Fruit fly (Drosophila melanogaster) whole organism, embryonic: ENCODE data around the gene Prdm13.

Experiments
- B-H1 ChIP-seq: fragments of 200-800 bp; sonication (Bioruptor generic); IDR thresholded peaks from 3 replicates; pipeline ENCODE4 v1.3.6; 2022; ENCODE audit warnings: missing biosample characterization, missing genetic modification characterization
- Bteb2 ChIP-seq: fragments of 200-800 bp; sonication (Bioruptor generic); optimal IDR thresholded peaks from 2 replicates; lab custom pipeline; 2016; ENCODE audit warnings: missing biosample characterization, missing genetic modification characterization
- CG10147 ChIP-seq: fragments of 200-800 bp; sonication (Bioruptor generic); optimal IDR thresholded peaks from 2 replicates; lab custom pipeline; 2019; ENCODE audit warnings: missing biosample characterization, mild to moderate bottlenecking, missing genetic modification characterization, moderate library complexity
- CG1024 ChIP-seq: fragments of 200-800 bp; sonication (Bioruptor generic); IDR thresholded peaks from 2 replicates; pipeline ENCODE4 v1.3.6; 2022; ENCODE audit warnings: missing biosample characterization, missing genetic modification characterization
- CG12219 ChIP-seq: fragments of 200-800 bp; sonication (Bioruptor generic); optimal IDR thresholded peaks from 3 replicates; lab custom pipeline; 2018; ENCODE audit warnings: missing biosample characterization, mild to moderate bottlenecking, missing genetic modification characterization
- CG14710 ChIP-seq: fragments of 200-800 bp; sonication (Bioruptor generic); optimal IDR thresholded peaks from 3 replicates; lab custom pipeline; 2019; ENCODE audit warnings: missing biosample characterization, mild to moderate bottlenecking, missing genetic modification characterization, moderate library complexity
- CG14965 ChIP-seq: fragments of 200-800 bp; sonication (Bioruptor generic); optimal IDR thresholded peaks from 2 replicates; lab custom pipeline; 2016; ENCODE audit warnings: missing biosample characterization, missing genetic modification characterization, borderline replicate concordance
- CG15696 ChIP-seq: fragments of 200-800 bp; sonication (Bioruptor generic); optimal IDR thresholded peaks from 2 replicates; lab custom pipeline; 2019; ENCODE audit warnings: missing biosample characterization, mild to moderate bottlenecking, missing genetic modification characterization, moderate library complexity
- CG17359 ChIP-seq: fragments of 200-800 bp; sonication (Bioruptor generic); optimal IDR thresholded peaks from 3 replicates; lab custom pipeline; 2018; ENCODE audit warnings: missing biosample characterization, mild to moderate bottlenecking, missing genetic modification characterization, moderate library complexity
- CG17361 ChIP-seq: fragments of 200-800 bp; sonication (Bioruptor generic); IDR thresholded peaks from 3 replicates; pipeline ENCODE4 v1.3.6; 2022; ENCODE audit warnings: missing biosample characterization, missing genetic modification characterization
- CG2875 ChIP-seq: fragments of 200-800 bp; sonication (Bioruptor generic); optimal IDR thresholded peaks from 2 replicates; lab custom pipeline; 2017; ENCODE audit warnings: missing biosample characterization, mild to moderate bottlenecking, missing genetic modification characterization, missing genetic modification reagents
- CG30431 ChIP-seq: fragments of 200-800 bp; sonication (Bioruptor generic); optimal IDR thresholded peaks from 2 replicates; lab custom pipeline; 2017; ENCODE audit warnings: missing biosample characterization, missing genetic modification characterization
- CG4328 ChIP-seq: fragments of 200-800 bp; sonication (Bioruptor generic); optimal IDR thresholded peaks from 3 replicates; lab custom pipeline; 2017; ENCODE audit warnings: missing biosample characterization, missing genetic modification reagents, missing genetic modification characterization
- CG5953 ChIP-seq: fragments of 200-800 bp; sonication (Bioruptor generic); IDR thresholded peaks from 2 replicates; pipeline ENCODE4 v1.3.6; 2022; ENCODE audit warnings: missing biosample characterization, missing genetic modification characterization
- CG6272 ChIP-seq: fragments of 200-800 bp; sonication (Bioruptor generic); IDR thresholded peaks from 2 replicates; pipeline ENCODE4 v1.3.6; 2022; ENCODE audit warnings: missing biosample characterization, missing genetic modification characterization
- CG6654 ChIP-seq: fragments of 200-800 bp; sonication (Bioruptor generic); optimal IDR thresholded peaks from 2 replicates; lab custom pipeline; 2017; ENCODE audit warnings: missing biosample characterization, mild to moderate bottlenecking, missing genetic modification characterization
- CG6791 ChIP-seq: fragments of 200-800 bp; sonication (Bioruptor generic); IDR thresholded peaks from 3 replicates; pipeline ENCODE4 v1.3.6; 2022; ENCODE audit warnings: missing biosample characterization, missing genetic modification characterization; ENCODE audit not compliant: partially characterized antibody
- CG8089 ChIP-seq: fragments of 200-800 bp; sonication (Bioruptor generic); optimal IDR thresholded peaks from 3 replicates; lab custom pipeline; 2016; ENCODE audit warnings: missing biosample characterization, missing genetic modification characterization
- CG8281 ChIP-seq: fragments of 200-800 bp; sonication (Bioruptor generic); optimal IDR thresholded peaks from 2 replicates; lab custom pipeline; 2018; ENCODE audit warnings: missing biosample characterization, mild to moderate bottlenecking, missing genetic modification characterization, moderate library complexity
- D ChIP-seq, 2 experiments: fragments of 200-800 bp in 1 of 2; fragments of >200 bp in 1 of 2; sonication (Bioruptor generic) in 1 of 2; optimal IDR thresholded peaks; 2 replicates in 1 of 2; 3 replicates in 1 of 2; lab custom pipeline; 2017; ENCODE audit warnings: mild to moderate bottlenecking in 1 of 2, missing biosample characterization in 1 of 2, missing genetic modification characterization in 1 of 2, missing genetic modification reagents in 1 of 2
- Dad ChIP-seq: fragments of 200-800 bp; sonication (Bioruptor generic); optimal IDR thresholded peaks from 3 replicates; lab custom pipeline; 2016; ENCODE audit warnings: missing biosample characterization, missing genetic modification characterization
- Deaf1 ChIP-seq: fragments of 200-800 bp; optimal IDR thresholded peaks from 3 replicates; lab custom pipeline; 2019; ENCODE audit warnings: missing biosample characterization, mild to moderate bottlenecking, missing genetic modification characterization, moderate library complexity
- Doc2 ChIP-seq: fragments of 200-800 bp; sonication (Bioruptor generic); IDR thresholded peaks from 2 replicates; pipeline ENCODE4 v1.3.6; 2022; ENCODE audit warnings: missing biosample characterization, missing genetic modification characterization
- ERR ChIP-seq: fragments of 200-800 bp; sonication (Bioruptor generic); optimal IDR thresholded peaks from 2 replicates; lab custom pipeline; 2016; ENCODE audit warnings: missing biosample characterization, missing genetic modification characterization
- Eip74EF ChIP-seq, 2 experiments: fragments of 200-800 bp in 1 of 2; fragments of >200 bp in 1 of 2; sonication (Bioruptor generic) in 1 of 2; optimal IDR thresholded peaks; 2 replicates each; lab custom pipeline; 2017 to 2019; ENCODE audit warnings: missing biosample characterization in 2 of 2, missing genetic modification characterization in 2 of 2, mild to moderate bottlenecking in 1 of 2, moderate library complexity in 1 of 2
- Elba2 ChIP-seq: fragments of 200-800 bp; sonication (Bioruptor generic); optimal IDR thresholded peaks from 3 replicates; lab custom pipeline; 2016; ENCODE audit warnings: missing biosample characterization, missing genetic modification characterization
- H2.0 ChIP-seq: fragments of 200-800 bp; sonication (Bioruptor generic); IDR thresholded peaks from 2 replicates; pipeline ENCODE4 v1.3.6; 2022; ENCODE audit warnings: missing biosample characterization, missing genetic modification characterization
- HmgZ ChIP-seq: fragments of 200-800 bp; sonication (Bioruptor generic); optimal IDR thresholded peaks from 2 replicates; lab custom pipeline; 2018; ENCODE audit warnings: missing biosample characterization, mild to moderate bottlenecking, missing genetic modification characterization
- Meics ChIP-seq: fragments of 200-800 bp; sonication (Bioruptor generic); optimal IDR thresholded peaks from 2 replicates; lab custom pipeline; 2017; ENCODE audit warnings: missing biosample characterization, mild to moderate bottlenecking, missing genetic modification characterization
- Oaz ChIP-seq: fragments of 200-800 bp; sonication (Bioruptor generic); IDR thresholded peaks from 2 replicates; pipeline ENCODE4 v1.3.6; 2022; ENCODE audit warnings: missing biosample characterization, missing genetic modification characterization
- Stat92E ChIP-seq, 3 experiments: fragments of >200 bp in 2 of 3; fragments of 200-800 bp in 1 of 3; sonication (Bioruptor generic) in 1 of 3; optimal IDR thresholded peaks; 2 replicates each; lab custom pipeline; 2017 to 2019; ENCODE audit warnings: missing biosample characterization in 3 of 3, missing genetic modification characterization in 3 of 3, mild to moderate bottlenecking in 1 of 3, moderate library complexity in 1 of 3
- Taf1 ChIP-seq: fragments of 200-800 bp; sonication (Bioruptor generic); IDR thresholded peaks from 2 replicates; pipeline ENCODE4 v1.3.6; 2022; ENCODE audit warnings: missing biosample characterization, missing genetic modification characterization
- bab2 ChIP-seq: fragments of 200-800 bp; sonication (Bioruptor generic); optimal IDR thresholded peaks from 2 replicates; lab custom pipeline; 2016; ENCODE audit warnings: missing biosample characterization, missing genetic modification characterization
- caup ChIP-seq: fragments of 200-800 bp; sonication (Bioruptor generic); optimal IDR thresholded peaks from 3 replicates; lab custom pipeline; 2017; ENCODE audit warnings: missing biosample characterization, mild to moderate bottlenecking, missing genetic modification characterization, moderate library complexity; ENCODE audit not compliant: severe bottlenecking
- dmrt99B ChIP-seq: fragments of 200-800 bp; sonication (Bioruptor generic); optimal IDR thresholded peaks from 2 replicates; lab custom pipeline; 2018; ENCODE audit warnings: missing biosample characterization, mild to moderate bottlenecking, missing genetic modification characterization, moderate library complexity
- gcm ChIP-seq: fragments of 200-800 bp; sonication (Bioruptor generic); optimal IDR thresholded peaks from 2 replicates; lab custom pipeline; 2019; ENCODE audit warnings: missing biosample characterization, mild to moderate bottlenecking, missing genetic modification characterization, moderate library complexity
- gsb ChIP-seq: fragments of 200-800 bp; sonication (Bioruptor generic); IDR thresholded peaks from 2 replicates; pipeline ENCODE4 v1.3.6; 2022; ENCODE audit warnings: missing biosample characterization, missing genetic modification characterization
- inv ChIP-seq: fragments of 200-800 bp; sonication (Bioruptor generic); IDR thresholded peaks from 2 replicates; pipeline ENCODE4 v1.3.6; 2022; ENCODE audit warnings: missing biosample characterization, missing genetic modification characterization; ENCODE audit not compliant: partially characterized antibody
- lola ChIP-seq, 3 experiments: fragments of >200 bp in 2 of 3; fragments of 200-800 bp in 1 of 3; sonication (Bioruptor generic) in 1 of 3; optimal IDR thresholded peaks; 2 replicates each; lab custom pipeline; 2017 to 2019; ENCODE audit warnings: missing biosample characterization in 3 of 3, missing genetic modification characterization in 3 of 3, mild to moderate bottlenecking in 1 of 3, moderate library complexity in 1 of 3
- oc ChIP-seq: fragments of 200-800 bp; sonication (Bioruptor generic); optimal IDR thresholded peaks from 2 replicates; lab custom pipeline; 2018; ENCODE audit warnings: missing biosample characterization, mild to moderate bottlenecking, missing genetic modification characterization, moderate library complexity
- org-1 ChIP-seq: fragments of 200-800 bp; sonication (Bioruptor generic); optimal IDR thresholded peaks from 2 replicates; lab custom pipeline; 2017; ENCODE audit warnings: missing biosample characterization, missing genetic modification characterization
- prd ChIP-seq, 3 experiments: fragments of >200 bp in 2 of 3; fragments of 200-800 bp in 1 of 3; sonication (Bioruptor generic) in 1 of 3; optimal IDR thresholded peaks in 2 of 3; IDR thresholded peaks in 1 of 3; 2 replicates in 2 of 3; 3 replicates in 1 of 3; pipeline versions ENCODE4 v1.3.6 to Lab custom; 2017 to 2022; ENCODE audit warnings: missing biosample characterization in 1 of 3, missing genetic modification characterization in 1 of 3
- pum ChIP-seq: fragments of 200-800 bp; sonication (Bioruptor generic); optimal IDR thresholded peaks from 2 replicates; lab custom pipeline; 2016; ENCODE audit warnings: missing biosample characterization, missing genetic modification characterization
- sqz ChIP-seq: fragments of 200-800 bp; sonication (Bioruptor generic); optimal IDR thresholded peaks from 3 replicates; lab custom pipeline; 2018; ENCODE audit warnings: missing biosample characterization, mild to moderate bottlenecking, missing genetic modification characterization
- trem ChIP-seq: fragments of 200-800 bp; optimal IDR thresholded peaks from 3 replicates; lab custom pipeline; 2019; ENCODE audit warnings: missing biosample characterization, mild to moderate bottlenecking, missing genetic modification characterization, moderate library complexity

Gene Prdm13

DNA sequence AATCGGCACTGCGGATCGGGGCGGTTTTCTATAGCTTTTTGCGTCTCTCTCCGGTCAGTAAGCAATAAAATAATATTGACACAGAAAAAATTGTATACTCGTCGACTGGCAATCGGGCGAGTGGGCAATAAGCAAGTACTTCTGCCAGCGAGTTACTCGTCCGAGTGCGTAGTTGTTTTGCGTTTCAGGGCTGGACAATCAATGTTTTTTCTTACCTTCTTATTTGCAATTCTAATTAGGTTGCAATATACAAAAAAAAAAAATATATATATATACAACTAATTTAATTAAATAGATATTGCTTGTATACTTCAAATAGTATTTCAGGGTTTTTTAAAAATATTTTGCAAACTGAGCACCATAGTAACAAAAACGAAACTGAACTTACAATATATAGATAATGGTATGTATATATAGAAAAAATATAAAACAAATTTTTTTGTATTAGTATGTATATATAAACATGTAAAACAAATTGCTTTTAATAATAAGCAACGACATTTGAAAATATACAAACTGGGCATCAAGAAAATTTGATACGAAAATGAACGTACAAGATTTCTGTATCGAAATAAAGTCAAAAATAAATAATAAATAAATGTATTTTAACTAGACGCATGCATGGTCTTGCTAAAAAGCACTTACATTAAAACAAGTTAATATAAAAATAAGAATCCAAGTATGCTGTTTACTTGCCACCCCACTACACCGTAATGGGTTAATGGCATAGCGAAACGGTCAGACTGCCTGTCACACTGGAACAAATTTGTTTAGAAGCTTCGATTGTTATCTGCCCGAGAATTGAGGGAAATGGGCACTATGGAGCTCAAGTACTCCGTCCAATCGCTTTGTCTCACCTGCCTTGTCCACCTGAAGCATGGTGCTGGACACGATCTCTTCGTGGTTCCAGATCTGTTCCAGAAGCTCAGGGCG is 26.3 kb downstream of the Prdm13 start, which contains the start of the genes D19A and CG7386 (continued):
- TF ChIP-seq CG8281 (no peak), oc (tag; lab: Kevin White, UChicago) (no peak), CG17359 (tag; lab: Kevin White, UChicago) (peak; percentile 44), dmrt99B (tag; lab: Kevin White, UChicago) (peak; percentile 45), Meics (GFP tag; lab: Kevin White, UChicago) (peak; percentile 55), Deaf1 (tag; lab: Kevin White, UChicago) (no peak), CG15696 (tag; lab: Kevin White, UChicago) (peak; percentile 31), CG2875 (GFP tag; lab: Kevin White, UChicago) (no peak), ERR (peak; percentile 2), CG5953 (GFP tag; lab: Robert Waterston, UW) (0 out of 2 replicates have a peak, but pooled peaks have one; percentile 25), inv (0 out of 2 replicates have a peak, but pooled peaks have one; percentile 21), org-1 (GFP tag; lab: Kevin White, UChicago) (no peak), Eip74EF (GFP tag; optimal IDR thresholded peaks at IDR 0.05; lab: Kevin White, UChicago) (no peak), Oaz (GFP tag; lab: Robert Waterston, UW) (peak; percentile 48; the same call in 1 of the 2 replicates), CG8089 (GFP tag; lab: Kevin White, UChicago) (peak; percentile 18), caup (peak; percentile 49), CG1024 (GFP tag; lab: Robert Waterston, UW) (peak; percentile 57), Bteb2 (peak; percentile 50), Doc2 (GFP tag; lab: Robert Waterston, UW) (no peak), prd (optimal IDR thresholded peaks at IDR 0.05; lab: Kevin White, UChicago) (no peak), prd (GFP tag; IDR thresholded peaks at IDR 0.05; lab: Robert Waterston, UW) (peak; percentile 66), gsb (peak; percentile 15; the same call in 1 of the 2 replicates), gcm (peak; percentile 24), Stat92E (GFP tag; optimal IDR thresholded peaks at IDR 0.05; lab: Kevin White, UChicago) (no peak), CG30431 (GFP tag; lab: Kevin White, UChicago) (no peak), CG6272 (peak; percentile 57; the same call in 1 of the 2 replicates), CG4328 (GFP tag; lab: Kevin White, UChicago) (peak; percentile 25), sqz (GFP tag; lab: Kevin White, UChicago) (peak; percentile 88), Dad (no peak), CG17361 (GFP tag; lab: Robert Waterston, UW) (peak; percentile 75; the same call in 2 of the 3 replicates), trem (peak; percentile 36), Elba2 (GFP tag; lab: Kevin White, UChicago) (peak; percentile 97), B-H1 (GFP tag; lab: Robert Waterston, UW) (peak; percentile 16; the same call in 2 of the 3 replicates), CG12219 (GFP tag; lab: Kevin White, UChicago) (peak; percentile 42), H2.0 (GFP tag; lab: Robert Waterston, UW) (peak; percentile 59), lola (GFP tag; optimal IDR thresholded peaks at IDR 0.05; lab: Kevin White, UChicago) (peak in 1 of 3 experiments; percentile 15), Taf1 (GFP tag; lab: Robert Waterston, UW) (peak; percentile 57), CG6654 (GFP tag; lab: Kevin White, UChicago) (no peak), HmgZ (peak; percentile 46), CG6791 (GFP tag; lab: Robert Waterston, UW) (peak; percentile 41; the same call in 1 of the 3 replicates), CG14965 (GFP tag; lab: Kevin White, UChicago) (no peak), CG10147 (GFP tag; lab: Kevin White, UChicago) (peak; percentile 45), CG14710 (tag; lab: Kevin White, UChicago) (peak; percentile 47), bab2 (peak; percentile 43), pum (GFP tag; lab: Kevin White, UChicago) (peak; percentile 28), D (optimal IDR thresholded peaks at IDR 0.05; lab: Kevin White, UChicago) (no peak), D (GFP tag; optimal IDR thresholded peaks at IDR 0.05; lab: Kevin White, UChicago) (peak; percentile 14)
